Worm (Caenorhabditis elegans): Measurements from ENCODE around the gene R12B2.3.

Gene R12B2.3

DNA sequence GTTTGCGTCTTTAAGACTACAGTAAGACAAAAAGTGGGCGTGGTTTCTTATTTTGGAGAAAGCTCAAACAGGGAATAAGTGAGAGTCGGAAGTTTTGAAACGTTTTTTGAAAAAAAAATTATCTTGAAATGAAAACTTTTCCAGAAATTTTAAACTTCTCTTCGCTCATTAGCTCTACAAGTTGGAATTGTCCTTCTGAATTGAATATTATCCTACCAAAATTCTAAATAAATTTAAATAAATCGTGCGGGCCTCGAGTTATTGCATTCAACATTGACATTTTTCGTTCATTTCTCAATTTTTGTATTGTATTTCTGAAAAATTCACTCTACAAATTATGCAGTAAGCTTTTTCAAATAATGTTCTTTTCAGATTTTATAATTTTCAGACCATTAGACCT is at the start of gene R12B2.3:
Gene R12B2.3, plus strand, starts transcription at position 301 of the 400 bp plus-strand sequence.
- no peak for TF ChIP-seq W03F9.2 (tag; optimal IDR thresholded peaks at IDR 0.05)
- TF ChIP-seq him-1 (tag; optimal IDR thresholded peaks at IDR 0.05): no peak
- no peak for TF ChIP-seq dao-5 (tag; optimal IDR thresholded peaks at IDR 0.05)

DNA sequence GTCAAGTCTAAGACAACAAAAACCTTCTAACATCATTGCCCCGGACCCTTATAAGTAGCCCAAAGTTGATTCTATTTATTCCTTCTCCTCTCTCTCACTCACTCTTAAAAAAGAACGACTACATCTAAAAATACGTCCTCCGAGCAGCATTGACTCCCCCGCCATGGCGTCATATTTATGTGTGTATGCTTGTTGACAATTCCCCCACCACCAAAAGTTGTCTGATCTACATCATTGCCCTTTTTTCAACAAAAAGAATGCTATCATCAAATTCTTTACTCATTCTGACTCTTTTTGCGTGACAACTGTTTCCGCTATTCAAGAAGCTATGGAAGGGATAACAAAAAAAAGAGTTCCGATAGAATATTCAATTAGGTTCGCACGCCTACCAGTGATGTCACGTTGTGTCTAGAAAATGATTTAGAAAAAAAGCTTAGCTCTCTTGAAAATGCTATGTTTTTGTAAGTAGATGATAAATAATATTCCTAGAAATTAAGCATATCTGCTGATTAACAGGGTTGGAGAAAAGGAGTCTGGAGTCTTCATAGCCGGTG is 47.8 kb upstream of the R12B2.3 start:
- TF ChIP-seq him-1 (tag; optimal IDR thresholded peaks at IDR 0.05): no peak
- TF ChIP-seq W03F9.2 (tag; optimal IDR thresholded peaks at IDR 0.05): no peak
- no peak for TF ChIP-seq dao-5 (tag; optimal IDR thresholded peaks at IDR 0.05)

DNA sequence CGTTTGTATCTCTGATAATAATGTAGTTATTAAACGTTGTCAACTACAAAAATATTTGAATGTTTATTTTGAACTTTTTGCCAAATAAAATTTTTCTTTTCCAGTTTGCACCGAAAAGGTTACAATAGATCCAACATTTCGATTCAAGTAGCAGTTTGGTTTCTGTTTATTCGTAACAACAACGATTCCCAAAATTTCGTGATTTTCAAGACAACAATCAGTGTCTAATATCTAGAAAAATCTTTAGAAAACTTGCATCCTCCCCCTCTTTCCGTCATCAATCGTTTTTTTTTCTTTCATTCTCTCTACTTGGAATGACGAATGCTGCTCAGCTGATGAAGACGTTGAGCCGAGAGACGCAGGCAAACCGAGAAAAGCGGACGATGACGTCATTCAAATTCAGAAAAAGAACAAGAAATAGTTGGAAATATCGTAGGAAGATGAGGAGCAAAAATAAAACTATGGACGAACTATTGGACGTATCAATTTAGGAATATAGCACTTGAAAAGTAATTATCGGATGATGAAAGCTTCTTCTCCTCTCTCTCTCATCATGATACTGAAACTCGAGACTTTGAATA is 46.8 kb upstream of the R12B2.3 start:
- TF ChIP-seq dao-5 (tag; optimal IDR thresholded peaks at IDR 0.05) (no peak), W03F9.2 (tag; optimal IDR thresholded peaks at IDR 0.05) (peak; percentile 5), him-1 (tag; optimal IDR thresholded peaks at IDR 0.05) (peak; percentile 64)

ce11 chrIII:5760721-5761120 is 44.7 kb upstream of the R12B2.3 start:
- TF ChIP-seq dao-5 (tag; optimal IDR thresholded peaks at IDR 0.05) (no peak), him-1 (tag; optimal IDR thresholded peaks at IDR 0.05) (no peak), W03F9.2 (tag; optimal IDR thresholded peaks at IDR 0.05) (no peak)

ce11 chrIII:5761886-5762285 is 43.5 kb upstream of the R12B2.3 start:
- TF ChIP-seq dao-5 (tag; optimal IDR thresholded peaks at IDR 0.05): no peak
- no peak for TF ChIP-seq W03F9.2 (tag; optimal IDR thresholded peaks at IDR 0.05)
- TF ChIP-seq him-1 (tag; optimal IDR thresholded peaks at IDR 0.05): no peak

DNA sequence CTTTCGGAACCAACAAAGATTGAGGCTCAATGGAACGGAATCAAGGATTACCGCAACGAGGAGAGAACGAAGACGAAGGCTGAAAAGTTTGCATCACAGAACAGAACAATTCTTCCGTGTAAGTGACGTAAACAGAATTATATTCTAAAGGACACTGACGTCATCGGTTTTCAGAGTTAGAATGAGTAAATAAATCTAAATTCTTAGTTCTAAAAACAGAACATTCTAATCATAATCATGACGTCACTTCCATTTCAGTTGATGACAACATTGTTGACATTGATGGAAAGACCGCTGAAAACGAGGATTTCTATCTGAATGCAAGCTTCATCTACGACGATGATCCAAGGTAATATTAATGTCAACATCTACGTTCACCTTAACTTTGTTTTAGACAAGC is 41.4 kb upstream of the R12B2.3 start:
- TF ChIP-seq W03F9.2 (tag; optimal IDR thresholded peaks at IDR 0.05) (no peak), dao-5 (tag; optimal IDR thresholded peaks at IDR 0.05) (no peak), him-1 (tag; optimal IDR thresholded peaks at IDR 0.05) (no peak)

DNA sequence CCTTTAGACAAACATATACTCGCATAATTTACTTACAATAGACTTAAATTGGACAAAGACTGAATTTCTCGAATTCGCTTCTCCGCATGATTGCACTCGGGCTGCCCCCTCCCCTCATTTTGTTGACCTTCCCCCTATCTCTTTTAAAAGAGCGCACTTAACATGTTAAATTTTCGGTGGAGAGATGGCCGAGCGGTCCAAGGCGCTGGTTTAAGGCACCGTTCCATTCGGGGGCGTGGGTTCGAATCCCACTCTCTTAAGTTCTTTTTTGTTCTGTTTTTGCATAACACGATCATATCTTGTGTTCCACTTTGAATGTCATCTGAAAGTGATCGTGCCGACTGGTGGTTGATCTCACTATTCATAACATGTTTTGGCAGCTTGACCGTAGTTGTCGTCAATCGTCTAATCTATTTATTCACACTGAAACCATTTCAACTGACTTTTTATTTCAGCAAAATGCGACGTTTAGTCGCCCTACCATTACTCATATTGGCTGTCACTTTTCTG is 35.6 kb upstream of the R12B2.3 start, which contains the start of gene cutl-23:
Gene cutl-23, plus strand, starts transcription at position 460 of the 510 bp plus-strand sequence.
- TF ChIP-seq W03F9.2 (tag; optimal IDR thresholded peaks at IDR 0.05): no peak
- no peak for TF ChIP-seq him-1 (tag; optimal IDR thresholded peaks at IDR 0.05)
- no peak for TF ChIP-seq dao-5 (tag; optimal IDR thresholded peaks at IDR 0.05)

- no peak for TF ChIP-seq dao-5 (tag; optimal IDR thresholded peaks at IDR 0.05)
- TF ChIP-seq him-1 (tag; optimal IDR thresholded peaks at IDR 0.05): no peak
- TF ChIP-seq W03F9.2 (tag; optimal IDR thresholded peaks at IDR 0.05): no peak
Observed at ce11 chrIII:5782080-5782479, 23.3 kb upstream of the R12B2.3 start.

- TF ChIP-seq W03F9.2 (tag; optimal IDR thresholded peaks at IDR 0.05) (peak; percentile 3), dao-5 (tag; optimal IDR thresholded peaks at IDR 0.05) (no peak), him-1 (tag; optimal IDR thresholded peaks at IDR 0.05) (peak; percentile 15)
Observed at ce11 chrIII:5785273-5785929, 20.0 kb upstream of the R12B2.3 start, which contains the start of gene Y37B11A.3. Y37B11A.3 (minus strand) TSS chrIII:5785323.

- no peak for TF ChIP-seq W03F9.2 (tag; optimal IDR thresholded peaks at IDR 0.05)
- TF ChIP-seq him-1 (tag; optimal IDR thresholded peaks at IDR 0.05): no peak
- TF ChIP-seq dao-5 (tag; optimal IDR thresholded peaks at IDR 0.05): no peak
Observed at ce11 chrIII:5790550-5790949, 14.8 kb upstream of the R12B2.3 start, which contains the start of gene rev-3. rev-3 (minus strand) TSS chrIII:5790650.

DNA sequence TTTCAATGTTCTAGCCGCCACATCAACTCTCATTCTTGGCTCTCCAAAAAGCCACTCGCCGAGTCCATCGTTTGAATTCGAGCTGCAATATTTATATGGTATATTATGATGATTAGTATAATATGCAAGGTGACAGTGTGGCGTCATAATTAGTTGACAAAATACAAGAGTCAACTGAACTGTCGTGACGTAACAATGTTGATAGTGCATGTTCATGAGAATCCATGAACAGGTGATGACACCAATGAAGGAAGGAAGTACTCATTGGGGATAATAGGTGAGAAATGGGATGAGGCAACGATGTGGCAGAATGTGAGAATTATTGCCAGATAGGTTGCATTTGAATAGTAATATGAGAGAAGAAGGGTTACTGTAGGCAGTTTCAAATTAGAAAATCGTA is 10.4 kb upstream of the R12B2.3 start:
- TF ChIP-seq W03F9.2 (tag; optimal IDR thresholded peaks at IDR 0.05) (no peak), him-1 (tag; optimal IDR thresholded peaks at IDR 0.05) (no peak), dao-5 (tag; optimal IDR thresholded peaks at IDR 0.05) (no peak)

ce11 chrIII:5798747-5799146 is 6.6 kb upstream of the R12B2.3 start, which contains the start of gene ceh-10:
ceh-10 (plus strand) TSS chrIII:5799047.
- TF ChIP-seq W03F9.2 (tag; optimal IDR thresholded peaks at IDR 0.05) (no peak), dao-5 (tag; optimal IDR thresholded peaks at IDR 0.05) (no peak), him-1 (tag; optimal IDR thresholded peaks at IDR 0.05) (no peak)

ce11 chrIII:5802971-5803370 is 2.4 kb upstream of the R12B2.3 start, which contains the start of the genes polq-1 and him-10:
polq-1 (minus strand) TSS chrIII:5803160.
him-10 (plus strand) TSS chrIII:5803260.
- peak; percentile 42 for TF ChIP-seq W03F9.2 (tag; optimal IDR thresholded peaks at IDR 0.05)
- no peak for TF ChIP-seq him-1 (tag; optimal IDR thresholded peaks at IDR 0.05)
- no peak for TF ChIP-seq dao-5 (tag; optimal IDR thresholded peaks at IDR 0.05)

ce11 chrIII:5806720-5807119 is 1.3 kb downstream of the R12B2.3 start, which contains the start of gene R12B2.2:
R12B2.2 (plus strand) TSS chrIII:5807020.
- no peak for TF ChIP-seq him-1 (tag; optimal IDR thresholded peaks at IDR 0.05)
- no peak for TF ChIP-seq dao-5 (tag; optimal IDR thresholded peaks at IDR 0.05)
- no peak for TF ChIP-seq W03F9.2 (tag; optimal IDR thresholded peaks at IDR 0.05)

Measured in whole organism, L4/young adult.